Worm (Caenorhabditis elegans) whole organism, early embryonic: Measurements from ENCODE around the gene sdz-37.

Source experiments
- B0310.2 ChIP-seq: sonication (generic microtip); optimal IDR thresholded peaks from 2 replicates; lab custom pipeline; 2016; ENCODE audit warnings: mild to moderate bottlenecking, missing genetic modification characterization, missing compliant biosample characterization
- F13C5.2 ChIP-seq: sonication (generic microtip); optimal IDR thresholded peaks from 2 replicates; lab custom pipeline; 2017; ENCODE audit warnings: mild to moderate bottlenecking, missing genetic modification characterization, inconsistent platforms, missing compliant biosample characterization
- aly-1 ChIP-seq: sonication (generic microtip); optimal IDR thresholded peaks from 2 replicates; lab custom pipeline; 2016; ENCODE audit warnings: missing genetic modification characterization, missing compliant biosample characterization
- ama-1 ChIP-seq: fragments of 150-350 bp; optimal IDR thresholded peaks from 2 replicates; lab custom pipeline; 2014
- ceh-13 ChIP-seq: fragments of 200-800 bp; sonication (Bioruptor generic); optimal IDR thresholded peaks from 2 replicates; lab custom pipeline; 2018; ENCODE audit warnings: mild to moderate bottlenecking, missing genetic modification characterization, missing compliant biosample characterization
- ceh-36 ChIP-seq: sonication (generic microtip); optimal IDR thresholded peaks from 2 replicates; lab custom pipeline; 2016; ENCODE audit warnings: missing genetic modification characterization, inconsistent platforms, missing compliant biosample characterization
- ets-7 ChIP-seq: sonication (generic microtip); optimal IDR thresholded peaks from 2 replicates; lab custom pipeline; 2016; ENCODE audit warnings: missing genotype, missing genetic modification characterization, missing compliant biosample characterization
- flt-1 ChIP-seq: fragments of 200-800 bp; sonication (Bioruptor generic); IDR thresholded peaks from 2 replicates; pipeline ENCODE4 v1.3.6; 2022; ENCODE audit warnings: missing genetic modification characterization, missing compliant biosample characterization
- hmbx-1 ChIP-seq: sonication (generic microtip); optimal IDR thresholded peaks from 2 replicates; lab custom pipeline; 2016; ENCODE audit warnings: mild to moderate bottlenecking, missing genetic modification characterization, missing compliant biosample characterization
- hmg-4 ChIP-seq: fragments of 200-800 bp; sonication (Bioruptor generic); optimal IDR thresholded peaks from 2 replicates; lab custom pipeline; 2018; ENCODE audit warnings: mild to moderate bottlenecking, missing genetic modification characterization, missing compliant biosample characterization
- hnd-1 ChIP-seq: sonication (generic microtip); optimal IDR thresholded peaks from 2 replicates; lab custom pipeline; 2016; ENCODE audit warnings: missing genetic modification characterization, missing compliant biosample characterization
- pes-1 ChIP-seq: fragments of 200-800 bp; sonication (Bioruptor generic); IDR thresholded peaks from 2 replicates; pipeline ENCODE4 v1.3.6; 2022; ENCODE audit warnings: missing genetic modification reagents, missing genetic modification characterization, missing compliant biosample characterization
- scrt-1 ChIP-seq: fragments of 200-800 bp; sonication (Bioruptor generic); IDR thresholded peaks from 2 replicates; pipeline ENCODE4 v1.3.6; 2022; ENCODE audit warnings: missing genetic modification characterization, missing compliant biosample characterization
- sea-1 ChIP-seq: fragments of 200-800 bp; sonication (Bioruptor generic); conservative IDR thresholded peaks from 2 replicates; pipeline ENCODE4 v1.3.6; 2022; ENCODE audit warnings: missing genetic modification characterization, missing compliant biosample characterization
- tbx-11 ChIP-seq: fragments of 200-800 bp; sonication (Bioruptor generic); IDR thresholded peaks from 2 replicates; pipeline ENCODE4 v1.3.6; 2022; ENCODE audit warnings: missing genetic modification characterization, missing compliant biosample characterization
- tbx-37 ChIP-seq: fragments of 200-800 bp; sonication (Bioruptor generic); conservative IDR thresholded peaks from 2 replicates; pipeline ENCODE4 v1.3.6; 2022; ENCODE audit warnings: missing genetic modification reagents, missing genetic modification characterization, missing compliant biosample characterization
- tra-4 ChIP-seq: sonication (generic microtip); optimal IDR thresholded peaks from 2 replicates; lab custom pipeline; 2017; ENCODE audit warnings: missing genetic modification characterization, missing compliant biosample characterization

The sdz-37 gene

ce11 chrII:10449707-10450106, 15.0 kb upstream of the sdz-37 start, which contains the start of gene lin-56:
TSS of gene lin-56 (plus strand) at chrII:10450007.
- TF ChIP-seq tra-4 (tag; lab: Kevin White, UChicago) (no peak), ceh-36 (tag; lab: Kevin White, UChicago) (no peak), ceh-13 (no peak), F13C5.2 (no peak), B0310.2 (tag; lab: Kevin White, UChicago) (no peak), hmbx-1 (tag; lab: Kevin White, UChicago) (no peak), tbx-37 (GFP tag; lab: Robert Waterston, UW) (no peak), ets-7 (no peak), flt-1 (no peak), scrt-1 (no peak), hnd-1 (no peak), hmg-4 (GFP tag; lab: Kevin White, UChicago) (no peak), ama-1 (lab: Kevin White, UChicago) (no peak), pes-1 (no peak), tbx-11 (GFP tag; lab: Robert Waterston, UW) (no peak), sea-1 (GFP tag; lab: Robert Waterston, UW) (no peak), aly-1 (tag; lab: Kevin White, UChicago) (no peak)

- no peak for TF ChIP-seq hmg-4 (GFP tag; lab: Kevin White, UChicago)
- TF ChIP-seq scrt-1: no peak
- no peak for TF ChIP-seq F13C5.2
- no peak for TF ChIP-seq ceh-13
- TF ChIP-seq tra-4 (tag; lab: Kevin White, UChicago): no peak
- no peak for TF ChIP-seq aly-1 (tag; lab: Kevin White, UChicago)
- TF ChIP-seq ets-7: no peak
- TF ChIP-seq tbx-37 (GFP tag; lab: Robert Waterston, UW): no peak
- no peak for TF ChIP-seq ceh-36 (tag; lab: Kevin White, UChicago)
- no peak for TF ChIP-seq hnd-1
Observed at ce11 chrII:10450335-10450734, 14.3 kb upstream of the sdz-37 start.

ce11 chrII:10452620-10453019, 12.1 kb upstream of the sdz-37 start, which contains the start of gene ZK673.4:
TSS of gene ZK673.4 (plus strand) at chrII:10452920.
- TF ChIP-seq ceh-13: no peak
- TF ChIP-seq tbx-11 (GFP tag; lab: Robert Waterston, UW): no peak
- TF ChIP-seq aly-1 (tag; lab: Kevin White, UChicago): no peak
- TF ChIP-seq scrt-1: no peak
- no peak for TF ChIP-seq hmbx-1 (tag; lab: Kevin White, UChicago)
- TF ChIP-seq hnd-1: no peak
- TF ChIP-seq B0310.2 (tag; lab: Kevin White, UChicago): no peak
- TF ChIP-seq flt-1: no peak
- TF ChIP-seq tra-4 (tag; lab: Kevin White, UChicago): no peak
- TF ChIP-seq ceh-36 (tag; lab: Kevin White, UChicago): no peak
- TF ChIP-seq sea-1 (GFP tag; lab: Robert Waterston, UW): no peak
- TF ChIP-seq ets-7: no peak
- no peak for TF ChIP-seq pes-1

ce11 chrII:10456979-10457378, 7.7 kb upstream of the sdz-37 start, which contains the start of gene ZK673.11:
TSS of gene ZK673.11 (plus strand) at chrII:10457279.
- TF ChIP-seq tbx-37 (GFP tag; lab: Robert Waterston, UW) (no peak), aly-1 (tag; lab: Kevin White, UChicago) (no peak), hnd-1 (no peak), sea-1 (GFP tag; lab: Robert Waterston, UW) (no peak), hmg-4 (GFP tag; lab: Kevin White, UChicago) (no peak), hmbx-1 (tag; lab: Kevin White, UChicago) (no peak), ceh-13 (no peak), pes-1 (no peak)

ce11 chrII:10461207-10461606, 3.5 kb upstream of the sdz-37 start, which contains the start of gene ZK673.5:
TSS of gene ZK673.5 (plus strand) at chrII:10461507.
- no peak for TF ChIP-seq tbx-37 (GFP tag; lab: Robert Waterston, UW)
- TF ChIP-seq F13C5.2: no peak
- no peak for TF ChIP-seq ets-7

ce11 chrII:10466552-10466951, 1.9 kb downstream of the sdz-37 start, which contains the start of gene tnc-2:
TSS of gene tnc-2 (plus strand) at chrII:10466852.
- TF ChIP-seq tra-4 (tag; lab: Kevin White, UChicago) (no peak), ets-7 (no peak), ceh-36 (tag; lab: Kevin White, UChicago) (no peak), hnd-1 (no peak), F13C5.2 (no peak), tbx-11 (GFP tag; lab: Robert Waterston, UW) (no peak), sea-1 (GFP tag; lab: Robert Waterston, UW) (no peak), hmbx-1 (tag; lab: Kevin White, UChicago) (no peak), aly-1 (tag; lab: Kevin White, UChicago) (no peak), ceh-13 (no peak), flt-1 (no peak), tbx-37 (GFP tag; lab: Robert Waterston, UW) (no peak)

ce11 chrII:10470159-10470558, 5.5 kb downstream of the sdz-37 start, which contains the start of gene clec-143:
TSS of gene clec-143 (minus strand) at chrII:10470297.
- no peak for TF ChIP-seq aly-1 (tag; lab: Kevin White, UChicago)
- TF ChIP-seq tbx-37 (GFP tag; lab: Robert Waterston, UW): no peak
- no peak for TF ChIP-seq F13C5.2
- no peak for TF ChIP-seq scrt-1
- no peak for TF ChIP-seq B0310.2 (tag; lab: Kevin White, UChicago)
- TF ChIP-seq ama-1 (lab: Kevin White, UChicago): no peak
- TF ChIP-seq sea-1 (GFP tag; lab: Robert Waterston, UW): no peak
- TF ChIP-seq hmbx-1 (tag; lab: Kevin White, UChicago): no peak

ce11 chrII:10471247-10471646, 6.6 kb downstream of the sdz-37 start, which contains the start of gene ZK666.1:
TSS of gene ZK666.1 (minus strand) at chrII:10471347.
- TF ChIP-seq hnd-1 (no peak), flt-1 (no peak), ceh-13 (no peak), hmg-4 (GFP tag; lab: Kevin White, UChicago) (no peak), F13C5.2 (no peak), ets-7 (no peak), ceh-36 (tag; lab: Kevin White, UChicago) (no peak), tbx-37 (GFP tag; lab: Robert Waterston, UW) (no peak), sea-1 (GFP tag; lab: Robert Waterston, UW) (no peak), B0310.2 (tag; lab: Kevin White, UChicago) (no peak), aly-1 (tag; lab: Kevin White, UChicago) (no peak), ama-1 (lab: Kevin White, UChicago) (no peak), pes-1 (no peak), hmbx-1 (tag; lab: Kevin White, UChicago) (no peak), tbx-11 (GFP tag; lab: Robert Waterston, UW) (no peak), tra-4 (tag; lab: Kevin White, UChicago) (no peak), scrt-1 (no peak)
